Worm (Caenorhabditis elegans): ENCODE results near the gene F36H1.11.

The F36H1.11 gene

DNA sequence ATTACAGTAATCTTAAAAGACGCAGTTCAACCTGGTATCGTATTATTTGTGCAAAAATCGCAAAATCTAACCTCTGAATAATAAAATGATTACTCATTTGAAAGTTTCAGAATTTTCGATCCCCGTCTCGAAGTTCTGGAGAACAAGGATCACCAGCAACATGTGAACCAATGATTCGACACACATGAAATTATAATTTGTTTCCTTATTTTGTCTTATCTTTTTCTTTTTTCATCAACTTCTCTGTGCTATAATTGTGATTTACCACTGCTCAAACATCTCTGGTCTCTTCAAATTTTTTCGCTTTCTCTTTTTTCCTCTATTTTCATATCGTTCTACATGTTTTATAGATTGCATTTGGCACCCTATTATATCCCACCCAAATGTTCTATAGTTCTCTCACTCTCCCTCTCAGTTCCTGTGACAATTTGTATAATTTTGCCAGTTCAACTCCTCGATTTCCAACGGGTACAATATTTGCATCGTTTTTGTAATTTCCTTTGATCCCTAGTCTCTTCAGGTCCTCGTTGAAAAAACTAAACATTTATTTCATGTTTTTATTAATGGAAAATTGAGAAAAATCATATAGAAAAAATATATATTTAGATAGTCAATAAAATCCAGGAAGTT, 14.1 kb downstream of the F36H1.11 start:
- TF ChIP-seq madf-3 (GFP tag; IDR thresholded peaks at IDR 0.05) (0 out of 2 replicates have a peak, but pooled peaks have one; percentile 3), let-607 (tag; optimal IDR thresholded peaks at IDR 0.05) (no peak)

DNA sequence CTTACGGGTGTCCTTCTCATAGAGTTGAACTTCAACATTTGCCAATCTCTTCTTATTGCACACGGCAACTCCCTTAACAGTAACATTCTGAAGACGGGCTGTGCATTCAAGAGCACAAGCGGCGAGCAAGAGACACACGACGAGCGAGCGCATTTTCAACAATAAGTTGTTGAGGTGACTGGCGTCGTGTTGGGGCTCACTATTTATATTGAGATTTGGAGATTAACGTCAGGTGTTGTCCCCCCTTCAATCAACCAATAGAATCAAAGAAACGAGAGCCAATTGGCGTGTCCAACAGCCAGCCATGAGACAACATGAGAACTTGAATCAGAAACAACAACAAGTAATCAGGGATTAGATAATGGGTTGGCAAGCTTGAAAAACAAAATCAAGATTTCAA, 15.0 kb downstream of the F36H1.11 start, which contains the start of gene ttr-16:
Gene ttr-16, minus strand, starts transcription at position 176 of the 400 bp plus-strand sequence.
- TF ChIP-seq ztf-6 (GFP tag; IDR thresholded peaks at IDR 0.05) (no peak), T07F8.4 (tag; optimal IDR thresholded peaks at IDR 0.05) (no peak), atf-7 (tag; optimal IDR thresholded peaks at IDR 0.05) (no peak), nfya-2 (GFP tag; IDR thresholded peaks at IDR 0.05) (no peak), F33H1.4 (GFP tag; IDR thresholded peaks at IDR 0.05) (no peak)

DNA sequence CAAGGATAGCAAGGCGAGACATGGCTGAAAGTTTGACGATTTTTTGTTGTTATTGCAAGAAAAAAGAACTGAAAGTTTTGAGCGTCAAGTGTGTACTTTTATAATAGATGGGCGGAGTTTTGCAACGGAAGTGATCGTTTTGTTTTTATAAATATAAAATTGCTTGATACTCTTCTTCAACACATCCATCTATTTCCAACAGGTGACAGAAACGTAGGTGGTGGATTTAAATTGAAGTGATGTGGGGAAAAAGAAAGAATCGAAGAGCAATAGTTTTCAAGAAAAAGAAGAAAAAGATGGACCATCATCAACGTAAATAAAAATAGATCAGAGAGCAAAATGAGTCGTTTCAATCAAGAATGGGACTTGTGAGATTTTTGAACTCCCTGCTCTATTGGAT, 18.0 kb downstream of the F36H1.11 start, which contains the start of gene ttr-17:
Gene ttr-17, minus strand, starts transcription at position 24 of the 400 bp plus-strand sequence.
- TF ChIP-seq nhr-80 (tag; optimal IDR thresholded peaks at IDR 0.05) (no peak), ztf-6 (GFP tag; IDR thresholded peaks at IDR 0.05) (no peak), Y53F4B.3 (GFP tag; IDR thresholded peaks at IDR 0.05) (no peak), somi-1 (GFP tag; optimal IDR thresholded peaks at IDR 0.05) (no peak), Y67H2A.10 (GFP tag; conservative IDR thresholded peaks at IDR 0.05) (no peak), zim-3 (tag; optimal IDR thresholded peaks at IDR 0.05) (no peak), T07F8.4 (tag; optimal IDR thresholded peaks at IDR 0.05) (no peak), ZK185.1 (tag; optimal IDR thresholded peaks at IDR 0.05; ENCODE audit: poor library complexity, severe bottlenecking) (no peak), ztf-28 (GFP tag; IDR thresholded peaks at IDR 0.05) (no peak), akir-1 (GFP tag; optimal IDR thresholded peaks at IDR 0.05) (no peak), madf-6 (GFP tag; IDR thresholded peaks at IDR 0.05) (no peak), Y53G8AR.9 (GFP tag; conservative IDR thresholded peaks at IDR 0.05) (no peak), B0035.1 (tag; optimal IDR thresholded peaks at IDR 0.05) (no peak), hmg-1.2 (GFP tag; IDR thresholded peaks at IDR 0.05) (no peak), ztf-26 (tag; optimal IDR thresholded peaks at IDR 0.05) (no peak), cebp-1 (GFP tag; IDR thresholded peaks at IDR 0.05) (no peak), cebp-1 (tag; optimal IDR thresholded peaks at IDR 0.05) (no peak), mcd-1 (GFP tag; IDR thresholded peaks at IDR 0.05) (no peak)

DNA sequence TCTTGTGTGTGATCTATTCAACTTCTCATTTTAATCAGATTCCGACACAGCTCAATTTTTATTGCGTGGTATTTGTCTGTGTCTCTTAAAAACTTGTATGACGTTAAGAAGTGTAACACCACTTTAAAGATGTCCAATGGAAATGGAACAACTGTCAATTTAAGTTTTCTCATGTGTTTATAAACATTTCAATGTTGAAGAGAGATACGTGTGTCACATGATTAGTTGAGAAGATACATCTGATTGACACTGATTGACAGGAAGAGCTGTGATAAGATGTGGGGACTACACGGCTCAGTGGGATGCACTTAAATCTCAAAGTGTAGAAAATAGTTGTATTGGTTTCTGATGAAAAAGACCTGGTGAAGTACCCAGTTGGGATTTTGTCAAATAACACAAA, 19.3 kb downstream of the F36H1.11 start:
- TF ChIP-seq F57A8.1 (GFP tag; optimal IDR thresholded peaks at IDR 0.05) (no peak), lsl-1 (GFP tag; optimal IDR thresholded peaks at IDR 0.05) (no peak), nhr-80 (tag; optimal IDR thresholded peaks at IDR 0.05) (no peak), let-607 (tag; optimal IDR thresholded peaks at IDR 0.05) (no peak), nhr-27 (tag; optimal IDR thresholded peaks at IDR 0.05) (no peak), F37B4.10 (GFP tag; IDR thresholded peaks at IDR 0.05) (no peak), attf-5 (GFP tag; optimal IDR thresholded peaks at IDR 0.05) (no peak), ZK185.1 (tag; optimal IDR thresholded peaks at IDR 0.05; ENCODE audit: poor library complexity, severe bottlenecking) (no peak), B0019.2 (GFP tag; conservative IDR thresholded peaks at IDR 0.05) (no peak), sptf-2 (GFP tag; optimal IDR thresholded peaks at IDR 0.05) (no peak), atf-7 (tag; optimal IDR thresholded peaks at IDR 0.05) (no peak), sdz-38 (tag; optimal IDR thresholded peaks at IDR 0.05) (no peak), snpc-1.3 (tag; optimal IDR thresholded peaks at IDR 0.05; ENCODE audit: insufficient read depth) (no peak), egl-44 (GFP tag; IDR thresholded peaks at IDR 0.05) (no peak), let-526 (GFP tag; IDR thresholded peaks at IDR 0.05) (no peak), nfya-2 (GFP tag; IDR thresholded peaks at IDR 0.05) (no peak), ztf-25 (GFP tag; IDR thresholded peaks at IDR 0.05) (no peak), B0336.3 (GFP tag; IDR thresholded peaks at IDR 0.05) (no peak), F39B2.1 (GFP tag; IDR thresholded peaks at IDR 0.05) (no peak), repo-1 (tag; optimal IDR thresholded peaks at IDR 0.05) (no peak)

Measured in whole organism, young adult.